Worm (Caenorhabditis elegans) whole organism, early embryonic: Measurements from ENCODE around the gene str-250.

Source experiments
- F13C5.2 ChIP-seq: sonication (generic microtip); optimal IDR thresholded peaks from 2 replicates; lab custom pipeline; 2017; ENCODE audit warnings: mild to moderate bottlenecking, missing genetic modification characterization, inconsistent platforms, missing compliant biosample characterization
- ama-1 ChIP-seq: fragments of 150-350 bp; optimal IDR thresholded peaks from 2 replicates; lab custom pipeline; 2014
- ceh-13 ChIP-seq: fragments of 200-800 bp; sonication (Bioruptor generic); optimal IDR thresholded peaks from 2 replicates; lab custom pipeline; 2018; ENCODE audit warnings: mild to moderate bottlenecking, missing genetic modification characterization, missing compliant biosample characterization
- ceh-36 ChIP-seq: sonication (generic microtip); optimal IDR thresholded peaks from 2 replicates; lab custom pipeline; 2016; ENCODE audit warnings: missing genetic modification characterization, inconsistent platforms, missing compliant biosample characterization
- sea-1 ChIP-seq: fragments of 200-800 bp; sonication (Bioruptor generic); conservative IDR thresholded peaks from 2 replicates; pipeline ENCODE4 v1.3.6; 2022; ENCODE audit warnings: missing genetic modification characterization, missing compliant biosample characterization
- tbx-11 ChIP-seq: fragments of 200-800 bp; sonication (Bioruptor generic); IDR thresholded peaks from 2 replicates; pipeline ENCODE4 v1.3.6; 2022; ENCODE audit warnings: missing genetic modification characterization, missing compliant biosample characterization
- tra-4 ChIP-seq: sonication (generic microtip); optimal IDR thresholded peaks from 2 replicates; lab custom pipeline; 2017; ENCODE audit warnings: missing genetic modification characterization, missing compliant biosample characterization

- TF ChIP-seq ceh-36 (tag; lab: Kevin White, UChicago) (no peak), tbx-11 (GFP tag; lab: Robert Waterston, UW) (no peak), F13C5.2 (tag; lab: Kevin White, UChicago) (no peak), ama-1 (no peak), sea-1 (no peak), ceh-13 (GFP tag; lab: Kevin White, UChicago) (no peak), tra-4 (tag; lab: Kevin White, UChicago) (no peak)
Observed at ce11 chrV:13958247-13958646, 39.8 kb downstream of the str-250 start, which contains the start of gene R10D12.10.
